Worm (Caenorhabditis elegans): ENCODE data around the gene hrpf-2.

DNA sequence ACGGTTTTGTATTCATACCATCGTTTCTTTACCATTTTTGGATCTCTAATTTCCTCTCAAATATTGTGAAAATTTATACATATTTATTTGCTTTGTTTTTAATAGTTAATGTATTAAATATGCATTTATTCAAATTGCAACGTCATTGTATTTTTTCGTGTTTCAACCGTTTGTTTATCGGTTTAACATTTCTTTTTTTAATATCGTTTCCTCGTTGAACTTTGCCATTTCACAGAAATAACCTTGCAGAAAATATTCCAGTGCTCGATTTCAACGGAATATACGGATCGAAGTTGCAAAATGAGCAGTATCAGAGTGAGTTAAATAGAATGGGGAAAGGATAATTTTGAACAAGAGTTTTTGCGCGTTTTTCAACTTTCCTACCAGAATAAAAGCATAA lies 47.0 kb downstream of the hrpf-2 start, which contains the start of gene seu-1:
- no peak for TF ChIP-seq tbx-7 (tag; optimal IDR thresholded peaks at IDR 0.05)
- no peak for TF ChIP-seq tbx-2 (tag; optimal IDR thresholded peaks at IDR 0.05)
- TF ChIP-seq fkh-10 (GFP tag; optimal IDR thresholded peaks at IDR 0.05) = no peak
- TF ChIP-seq sox-2 (GFP tag; IDR thresholded peaks at IDR 0.05) = no peak
- TF ChIP-seq ceh-34 (tag; optimal IDR thresholded peaks at IDR 0.05) = no peak
